Worm (Caenorhabditis elegans): ENCODE results near the gene marc-1.

DNA sequence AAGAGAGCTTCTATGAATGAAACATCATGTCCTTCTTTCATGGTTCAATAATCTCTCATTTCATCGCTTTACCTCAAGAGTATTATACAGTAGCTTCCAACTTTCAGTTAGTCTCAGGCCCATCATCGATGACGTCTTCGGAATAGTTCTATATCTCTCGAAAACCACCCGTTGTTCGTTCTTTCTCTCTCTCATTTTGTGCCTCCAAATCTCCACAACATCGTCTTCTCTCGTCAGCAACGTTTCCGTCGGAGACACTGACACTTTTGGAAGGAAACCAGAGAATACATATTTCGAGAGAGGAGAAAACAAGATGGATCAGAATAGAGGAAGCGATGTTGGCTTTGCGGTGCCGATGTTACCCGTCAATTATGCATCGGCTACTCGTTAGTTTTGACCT lies 7.7 kb upstream of the marc-1 start:
- TF ChIP-seq mel-28 (tag; optimal IDR thresholded peaks at IDR 0.05; ENCODE audit: borderline replicate concordance), result no peak
- peak; percentile 52 for TF ChIP-seq ama-1 (optimal IDR thresholded peaks at IDR 0.05)
- TF ChIP-seq ama-1 (GFP tag; optimal IDR thresholded peaks at IDR 0.05), result no peak
- TF ChIP-seq attf-6 (GFP tag; IDR thresholded peaks at IDR 0.05), result no peak
- TF ChIP-seq F22D6.2 (tag; optimal IDR thresholded peaks at IDR 0.05), result no peak
- no peak for TF ChIP-seq ceh-58 (GFP tag; IDR thresholded peaks at IDR 0.05)

Data from whole organism, young adult.